Worm (Caenorhabditis elegans): ENCODE data around the gene F28A10.13.
"Not testable (repeated sequence)": the region's sequence is repeated elsewhere in the genome, so short reads cannot be mapped to it uniquely, and the experiment has no call there.

Gene F28A10.13

DNA sequence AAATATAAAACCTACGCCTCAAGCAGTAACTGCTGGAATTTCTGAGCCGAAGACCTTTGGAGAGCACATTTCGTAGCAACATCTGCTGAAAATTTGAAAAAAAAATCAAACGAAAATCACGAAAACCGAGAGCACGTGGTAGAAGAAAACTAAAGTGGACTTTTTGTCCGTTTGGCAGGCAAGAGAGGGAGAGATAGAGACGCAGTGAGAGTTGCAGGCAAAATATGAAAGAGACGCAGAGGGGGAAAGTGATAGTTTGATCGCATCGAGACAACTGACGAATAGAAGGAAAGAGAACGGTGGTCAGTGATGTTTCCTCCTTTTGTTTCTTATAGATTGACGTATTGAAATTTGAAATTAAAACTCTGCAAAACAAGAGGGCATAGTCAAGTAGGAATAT, at the start of gene F28A10.13, which contains the start of gene acdh-9:
TSS of gene F28A10.13 (plus strand) at position 294 of the 400 bp plus-strand sequence.
TSS of gene acdh-9 (minus strand) at position 85 of the 400 bp plus-strand sequence.
- TF ChIP-seq med-1 (GFP tag; optimal IDR thresholded peaks at IDR 0.05; ENCODE audit: insufficient read depth), result no peak
- no peak for TF ChIP-seq tab-1 (GFP tag; IDR thresholded peaks at IDR 0.05)

DNA sequence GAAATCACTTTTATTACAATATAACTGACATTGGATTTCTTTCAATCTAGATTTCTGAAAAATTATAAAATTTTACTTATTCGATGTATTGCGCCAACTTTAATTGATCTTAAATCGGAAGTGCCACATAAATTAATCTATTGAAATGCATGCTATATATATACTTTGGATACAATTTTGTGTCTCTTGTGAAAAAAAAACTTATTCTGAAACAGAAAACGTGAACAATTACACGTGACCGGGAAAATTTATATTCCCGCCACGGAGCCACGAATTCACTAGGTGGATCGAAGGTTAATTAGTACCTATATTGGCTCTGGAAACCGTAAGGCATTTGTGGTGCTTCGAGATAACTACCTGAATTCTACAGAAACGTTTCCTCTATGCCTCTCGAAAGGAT, 48.9 kb upstream of the F28A10.13 start, which contains the start of gene F46F5.14:
TSS of gene F46F5.14 (plus strand) at position 301 of the 400 bp plus-strand sequence.
- TF ChIP-seq ref-1 (GFP tag; conservative IDR thresholded peaks at IDR 0.05) (no peak), tab-1 (GFP tag; IDR thresholded peaks at IDR 0.05) (no peak), med-1 (GFP tag; optimal IDR thresholded peaks at IDR 0.05; ENCODE audit: insufficient read depth) (no peak), ztf-23 (GFP tag; IDR thresholded peaks at IDR 0.05) (no peak), klf-2 (GFP tag; conservative IDR thresholded peaks at IDR 0.05) (no peak), flt-1 (GFP tag; IDR thresholded peaks at IDR 0.05) (no peak), cog-1 (tag; optimal IDR thresholded peaks at IDR 0.05) (no peak), T22C8.4 (GFP tag; IDR thresholded peaks at IDR 0.05) (no peak), ztf-29 (GFP tag; IDR thresholded peaks at IDR 0.05) (no peak)

DNA sequence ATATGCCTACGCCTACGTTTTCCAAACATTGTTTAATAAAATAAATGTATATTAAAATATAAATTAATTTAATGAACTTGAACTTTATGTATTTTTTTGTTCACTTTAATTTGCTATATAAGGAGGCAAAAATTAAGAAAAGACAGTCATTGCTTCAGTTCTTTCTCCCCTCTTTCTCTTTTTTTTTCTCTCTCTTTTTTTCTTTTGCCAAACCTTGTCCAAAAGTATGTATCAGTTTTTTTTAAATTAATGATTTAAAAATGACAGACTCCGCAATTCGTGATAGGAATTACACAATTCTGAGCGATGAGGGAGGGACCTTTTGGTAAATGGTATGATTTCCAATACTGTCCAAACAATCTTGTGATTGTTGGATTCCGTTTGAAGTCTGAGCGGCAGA, 45.6 kb upstream of the F28A10.13 start, which contains the start of gene F46F5.13:
TSS of gene F46F5.13 (plus strand) at position 301 of the 400 bp plus-strand sequence.
- TF ChIP-seq ref-1 (GFP tag; conservative IDR thresholded peaks at IDR 0.05) (no peak), tab-1 (GFP tag; IDR thresholded peaks at IDR 0.05) (no peak), klf-2 (GFP tag; conservative IDR thresholded peaks at IDR 0.05) (no peak), T22C8.4 (GFP tag; IDR thresholded peaks at IDR 0.05) (no peak), flt-1 (GFP tag; IDR thresholded peaks at IDR 0.05) (no peak), cog-1 (tag; optimal IDR thresholded peaks at IDR 0.05) (no peak), ztf-29 (GFP tag; IDR thresholded peaks at IDR 0.05) (no peak), ztf-23 (GFP tag; IDR thresholded peaks at IDR 0.05) (no peak), med-1 (GFP tag; optimal IDR thresholded peaks at IDR 0.05; ENCODE audit: insufficient read depth) (no peak)

- no peak for TF ChIP-seq tab-1 (GFP tag; IDR thresholded peaks at IDR 0.05)
Observed at ce11 chrII:808457-808856, 40.2 kb upstream of the F28A10.13 start, which contains the start of gene F46F5.11. Gene F46F5.11 (plus strand): TSS chrII:808757.

DNA sequence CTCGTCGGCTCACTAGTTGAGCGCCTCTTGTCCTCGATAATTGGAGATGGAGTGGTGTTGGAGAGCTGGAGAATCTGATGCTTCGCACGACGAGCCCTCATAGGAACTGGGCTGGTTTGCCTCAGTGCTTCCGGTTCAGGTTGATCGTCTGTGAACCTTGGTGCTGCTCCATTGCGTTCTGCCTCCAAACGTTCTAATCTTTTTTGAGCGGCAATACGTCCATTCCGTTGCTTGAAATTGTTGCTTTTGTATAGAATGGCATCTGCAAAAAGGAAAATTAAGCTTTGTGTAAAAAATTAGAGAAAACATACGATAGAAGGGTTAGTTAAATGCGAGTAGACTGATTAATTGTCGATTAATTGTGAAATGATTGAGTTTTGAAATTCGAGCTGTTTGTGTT, 35.7 kb upstream of the F28A10.13 start, which contains the start of gene F46F5.5:
TSS of gene F46F5.5 (minus strand) at position 101 of the 400 bp plus-strand sequence.
- TF ChIP-seq ztf-29 (GFP tag; IDR thresholded peaks at IDR 0.05), result no peak
- no peak for TF ChIP-seq flt-1 (GFP tag; IDR thresholded peaks at IDR 0.05)
- TF ChIP-seq T22C8.4 (GFP tag; IDR thresholded peaks at IDR 0.05), result no peak
- no peak for TF ChIP-seq cog-1 (tag; optimal IDR thresholded peaks at IDR 0.05)
- TF ChIP-seq ref-1 (GFP tag; conservative IDR thresholded peaks at IDR 0.05), result no peak
- no peak for TF ChIP-seq ztf-23 (GFP tag; IDR thresholded peaks at IDR 0.05)
- TF ChIP-seq klf-2 (GFP tag; conservative IDR thresholded peaks at IDR 0.05), result no peak
- no peak for TF ChIP-seq med-1 (GFP tag; optimal IDR thresholded peaks at IDR 0.05; ENCODE audit: insufficient read depth)
- TF ChIP-seq tab-1 (GFP tag; IDR thresholded peaks at IDR 0.05), result no peak

- TF ChIP-seq flt-1 (GFP tag; IDR thresholded peaks at IDR 0.05) (no peak), klf-2 (GFP tag; conservative IDR thresholded peaks at IDR 0.05) (no peak), tab-1 (GFP tag; IDR thresholded peaks at IDR 0.05) (no peak), med-1 (GFP tag; optimal IDR thresholded peaks at IDR 0.05; ENCODE audit: insufficient read depth) (no peak), T22C8.4 (GFP tag; IDR thresholded peaks at IDR 0.05) (no peak), ztf-23 (GFP tag; IDR thresholded peaks at IDR 0.05) (no peak)
Observed at ce11 chrII:814737-815136, 33.9 kb upstream of the F28A10.13 start, which contains the start of gene msrp-3. Gene msrp-3 (minus strand): TSS chrII:814837.

ce11 chrII:820519-820918, 28.1 kb upstream of the F28A10.13 start, which contains the start of gene F46F5.7:
Gene F46F5.7 (minus strand): TSS chrII:820619.
- TF ChIP-seq ztf-29 (GFP tag; IDR thresholded peaks at IDR 0.05) (no peak), ztf-23 (GFP tag; IDR thresholded peaks at IDR 0.05) (no peak), med-1 (GFP tag; optimal IDR thresholded peaks at IDR 0.05; ENCODE audit: insufficient read depth) (no peak), T22C8.4 (GFP tag; IDR thresholded peaks at IDR 0.05) (no peak), cog-1 (tag; optimal IDR thresholded peaks at IDR 0.05) (no peak), ref-1 (GFP tag; conservative IDR thresholded peaks at IDR 0.05) (no peak), tab-1 (GFP tag; IDR thresholded peaks at IDR 0.05) (no peak)

DNA sequence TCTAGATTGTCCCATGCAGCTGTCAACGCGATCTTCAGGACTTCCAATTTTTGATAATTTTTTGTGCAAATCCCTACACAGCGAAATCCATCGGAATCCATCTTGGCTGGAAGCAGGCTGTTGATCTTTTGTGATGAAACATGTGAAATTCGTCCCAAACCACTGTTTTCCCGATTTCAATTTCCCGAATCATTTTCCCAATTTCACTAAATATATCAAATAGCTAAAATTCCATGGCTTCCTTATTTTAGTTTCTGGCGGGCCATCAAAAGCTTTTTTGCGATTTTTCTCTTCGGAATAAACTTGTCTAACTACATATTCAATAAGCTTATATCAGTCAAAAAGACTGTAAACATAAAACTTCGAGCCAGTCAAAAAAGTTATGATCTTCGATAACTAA, 27.1 kb upstream of the F28A10.13 start, which contains the start of gene F46F5.8:
TSS of gene F46F5.8 (minus strand) at position 101 of the 400 bp plus-strand sequence.
- TF ChIP-seq med-1 (GFP tag; optimal IDR thresholded peaks at IDR 0.05; ENCODE audit: insufficient read depth) (no peak), ztf-23 (GFP tag; IDR thresholded peaks at IDR 0.05) (no peak), tab-1 (GFP tag; IDR thresholded peaks at IDR 0.05) (no peak), ref-1 (GFP tag; conservative IDR thresholded peaks at IDR 0.05) (no peak)

- not testable (repeated sequence) for TF ChIP-seq cog-1 (tag; optimal IDR thresholded peaks at IDR 0.05); klf-2 (GFP tag; conservative IDR thresholded peaks at IDR 0.05); ztf-23 (GFP tag; IDR thresholded peaks at IDR 0.05)
Observed at ce11 chrII:822730-823129, 25.9 kb upstream of the F28A10.13 start, which contains the start of gene msrp-4. Gene msrp-4 (minus strand): TSS chrII:822830.

DNA sequence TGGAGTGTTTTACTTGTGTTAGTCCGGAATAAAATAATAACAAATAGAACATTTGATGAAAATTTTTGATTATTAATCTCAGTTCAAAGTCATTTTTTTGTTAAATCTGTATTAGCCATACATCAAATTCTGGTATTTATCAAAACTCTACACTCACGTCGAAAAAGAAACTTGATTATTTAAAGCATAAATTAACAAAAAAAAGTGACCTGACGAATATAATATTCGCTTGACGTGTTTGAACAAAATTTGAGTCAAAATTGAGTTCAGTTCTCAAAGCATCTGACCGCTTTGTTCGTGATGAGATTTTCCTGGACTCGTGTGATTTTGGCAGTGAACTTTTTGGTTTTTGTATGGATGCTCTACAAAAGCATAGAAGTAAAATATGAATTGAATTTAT, 25.1 kb upstream of the F28A10.13 start, which contains the start of gene F46F5.10:
TSS of gene F46F5.10 (plus strand) at position 301 of the 400 bp plus-strand sequence.
- TF ChIP-seq klf-2 (GFP tag; conservative IDR thresholded peaks at IDR 0.05) (no peak), med-1 (GFP tag; optimal IDR thresholded peaks at IDR 0.05; ENCODE audit: insufficient read depth) (no peak), tab-1 (GFP tag; IDR thresholded peaks at IDR 0.05) (no peak), T22C8.4 (GFP tag; IDR thresholded peaks at IDR 0.05) (no peak)

ce11 chrII:825521-825920, 23.1 kb upstream of the F28A10.13 start, which contains the start of gene F28A10.1:
Gene F28A10.1 (plus strand): TSS chrII:825821.
- TF ChIP-seq T22C8.4 (GFP tag; IDR thresholded peaks at IDR 0.05), result no peak
- no peak for TF ChIP-seq tab-1 (GFP tag; IDR thresholded peaks at IDR 0.05)
- TF ChIP-seq ref-1 (GFP tag; conservative IDR thresholded peaks at IDR 0.05), result no peak
- TF ChIP-seq med-1 (GFP tag; optimal IDR thresholded peaks at IDR 0.05; ENCODE audit: insufficient read depth), result no peak
- TF ChIP-seq flt-1 (GFP tag; IDR thresholded peaks at IDR 0.05), result no peak
- TF ChIP-seq ztf-29 (GFP tag; IDR thresholded peaks at IDR 0.05), result no peak
- TF ChIP-seq cog-1 (tag; optimal IDR thresholded peaks at IDR 0.05), result no peak
- TF ChIP-seq ztf-23 (GFP tag; IDR thresholded peaks at IDR 0.05), result no peak
- no peak for TF ChIP-seq klf-2 (GFP tag; conservative IDR thresholded peaks at IDR 0.05)

Measured in whole organism, midembryonic.